Worm (Caenorhabditis elegans): ENCODE results near the gene tmc-2.

Gene tmc-2

ce11 chrX:9261626-9262189 lies 41.8 kb upstream of the tmc-2 start (continued):
- no peak for TF ChIP-seq F55B11.4 (tag; optimal IDR thresholded peaks at IDR 0.05; ENCODE audit: borderline replicate concordance, insufficient read depth)
- TF ChIP-seq rec-8 (tag; optimal IDR thresholded peaks at IDR 0.05), result no peak
- TF ChIP-seq madf-3 (GFP tag; IDR thresholded peaks at IDR 0.05), result no peak
- no peak for TF ChIP-seq ceh-27 (GFP tag; optimal IDR thresholded peaks at IDR 0.05)
- no peak for TF ChIP-seq F39B2.1 (GFP tag; IDR thresholded peaks at IDR 0.05)
- no peak for TF ChIP-seq B0035.1 (tag; optimal IDR thresholded peaks at IDR 0.05)
- TF ChIP-seq die-1 (tag; optimal IDR thresholded peaks at IDR 0.05), result no peak
- no peak for TF ChIP-seq ZK185.1 (tag; optimal IDR thresholded peaks at IDR 0.05; ENCODE audit: poor library complexity, severe bottlenecking)
- TF ChIP-seq Y79H2A.3 (GFP tag; conservative IDR thresholded peaks at IDR 0.05), result no peak
- no peak for TF ChIP-seq ekl-4 (GFP tag; IDR thresholded peaks at IDR 0.05)
- TF ChIP-seq F49E8.2 (tag; optimal IDR thresholded peaks at IDR 0.05; ENCODE audit: insufficient read depth), result no peak

ce11 chrX:9264231-9264630 lies 39.3 kb upstream of the tmc-2 start, which contains the start of gene F18G5.6:
Gene F18G5.6 (minus strand): TSS chrX:9264331.
- TF ChIP-seq mcd-1 (GFP tag; IDR thresholded peaks at IDR 0.05) (no peak), Y53G8AR.9 (GFP tag; conservative IDR thresholded peaks at IDR 0.05) (no peak), pbrm-1 (GFP tag; IDR thresholded peaks at IDR 0.05) (no peak), tbp1 (GFP tag; optimal IDR thresholded peaks at IDR 0.05) (no peak), lin-54 (GFP tag; optimal IDR thresholded peaks at IDR 0.05) (no peak), hmg-1.2 (GFP tag; IDR thresholded peaks at IDR 0.05) (no peak), let-607 (tag; optimal IDR thresholded peaks at IDR 0.05) (no peak), madf-3 (GFP tag; IDR thresholded peaks at IDR 0.05) (no peak), egl-44 (GFP tag; IDR thresholded peaks at IDR 0.05) (no peak), akir-1 (GFP tag; optimal IDR thresholded peaks at IDR 0.05) (no peak), F37B4.10 (GFP tag; IDR thresholded peaks at IDR 0.05) (no peak), nhr-120 (GFP tag; IDR thresholded peaks at IDR 0.05) (no peak), egrh-3 (GFP tag; IDR thresholded peaks at IDR 0.05) (no peak), ztf-22 (GFP tag; optimal IDR thresholded peaks at IDR 0.05) (no peak), ztf-6 (GFP tag; IDR thresholded peaks at IDR 0.05) (no peak), lir-1 (GFP tag; conservative IDR thresholded peaks at IDR 0.05) (no peak), dpff-1 (tag; optimal IDR thresholded peaks at IDR 0.05) (no peak)

ce11 chrX:9264636-9265035 lies 38.9 kb upstream of the tmc-2 start:
- TF ChIP-seq nfyb-1 (GFP tag; IDR thresholded peaks at IDR 0.05) (peak; percentile 46; the same call in 1 of the 2 replicates), egl-18 (GFP tag; IDR thresholded peaks at IDR 0.05) (no peak), hrde-1 (tag; optimal IDR thresholded peaks at IDR 0.05; ENCODE audit: borderline replicate concordance) (no peak), Y53F4B.3 (GFP tag; IDR thresholded peaks at IDR 0.05) (no peak), B0336.3 (GFP tag; IDR thresholded peaks at IDR 0.05) (peak; percentile 44; the same call in 1 of the 2 replicates), dox-1 (GFP tag; IDR thresholded peaks at IDR 0.05) (peak; percentile 40; the same call in 1 of the 2 replicates), Y53G8AR.9 (GFP tag; conservative IDR thresholded peaks at IDR 0.05) (0 out of 2 replicates have a peak, but pooled peaks have one; percentile 29), tbp1 (GFP tag; optimal IDR thresholded peaks at IDR 0.05) (peak; percentile 27), F55B11.4 (tag; optimal IDR thresholded peaks at IDR 0.05; ENCODE audit: borderline replicate concordance, insufficient read depth) (no peak), attf-3 (GFP tag; conservative IDR thresholded peaks at IDR 0.05) (no peak), aptf-3 (GFP tag; IDR thresholded peaks at IDR 0.05) (no peak), Y67H2A.10 (GFP tag; conservative IDR thresholded peaks at IDR 0.05) (no peak), snpc-3.4 (tag; optimal IDR thresholded peaks at IDR 0.05) (peak; percentile 0), F52B5.7 (tag; optimal IDR thresholded peaks at IDR 0.05) (no peak), K11D2.4 (GFP tag; IDR thresholded peaks at IDR 0.05) (peak; percentile 54; the same call in 1 of the 2 replicates), pbrm-1 (GFP tag; IDR thresholded peaks at IDR 0.05) (0 out of 2 replicates have a peak, but pooled peaks have one; percentile 27), let-607 (tag; optimal IDR thresholded peaks at IDR 0.05) (peak in 1 of 2 experiments; percentile 32), pha-4 (tag; optimal IDR thresholded peaks at IDR 0.05) (peak; percentile 71), atf-7 (tag; optimal IDR thresholded peaks at IDR 0.05) (peak; percentile 61), tlf-1 (GFP tag; optimal IDR thresholded peaks at IDR 0.05) (peak; percentile 29), madf-10 (tag; optimal IDR thresholded peaks at IDR 0.05) (peak; percentile 40), ztf-22 (GFP tag; optimal IDR thresholded peaks at IDR 0.05) (peak; percentile 16)
